Worm (Caenorhabditis elegans): ENCODE results near the gene F25B5.6.

Gene F25B5.6

DNA sequence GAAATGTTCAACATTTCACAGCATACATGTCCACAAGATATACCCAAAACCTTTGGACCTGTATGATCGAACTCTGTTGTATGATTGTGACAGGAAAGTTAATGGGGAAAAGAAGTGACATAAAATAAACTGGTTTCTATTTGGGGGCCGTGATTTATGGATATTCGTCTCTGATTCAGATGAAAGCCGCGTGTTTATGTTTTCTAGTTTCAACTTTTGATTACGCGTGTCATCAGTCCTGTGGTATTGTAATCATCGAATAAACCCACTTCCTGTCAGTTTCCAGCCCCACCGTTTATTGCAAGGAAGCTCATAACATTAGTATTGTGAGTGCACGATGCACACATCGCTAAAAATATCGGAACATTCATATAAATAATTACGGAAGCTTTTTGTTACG lies 26.3 kb downstream of the F25B5.6 start (continued):
- no peak for TF ChIP-seq dmd-4 (tag; optimal IDR thresholded peaks at IDR 0.05)

DNA sequence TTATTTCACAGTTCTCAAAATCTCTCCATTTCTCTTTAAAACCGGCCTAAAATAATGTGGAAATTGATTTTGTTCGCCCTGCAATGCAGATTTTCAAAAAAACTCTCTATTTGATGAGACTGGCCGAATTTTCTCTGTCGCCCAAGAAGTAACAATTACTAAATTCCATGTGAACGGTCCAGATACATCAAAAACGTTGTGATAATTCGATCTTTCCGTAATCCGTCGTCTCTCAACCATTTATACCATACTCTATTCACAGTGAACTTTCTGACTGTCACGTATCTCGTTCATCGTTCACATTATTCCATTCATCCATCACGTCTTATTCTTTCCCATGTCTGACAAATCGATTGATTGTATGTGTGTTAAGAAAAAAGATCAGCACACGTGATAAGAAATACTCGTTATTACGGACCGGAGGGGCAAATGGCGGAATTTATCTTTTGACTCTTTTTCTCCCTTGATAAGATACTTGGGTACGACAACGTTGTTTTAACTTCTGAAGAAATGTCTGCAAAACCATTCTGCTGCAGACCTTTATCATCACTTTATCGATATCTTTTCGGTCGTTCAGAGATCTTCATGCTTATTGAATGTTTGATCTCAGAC lies 27.4 kb downstream of the F25B5.6 start:
- TF ChIP-seq nhr-6 (tag; optimal IDR thresholded peaks at IDR 0.05) (no peak), nhr-25 (tag; optimal IDR thresholded peaks at IDR 0.05) (peak; percentile 71), sem-4 (tag; optimal IDR thresholded peaks at IDR 0.05) (no peak), F13H6.1 (tag; optimal IDR thresholded peaks at IDR 0.05) (no peak), nhr-77 (tag; optimal IDR thresholded peaks at IDR 0.05) (no peak), lsy-2 (tag; optimal IDR thresholded peaks at IDR 0.05) (peak in 1 of 2 experiments; percentile 33), nhr-21 (tag; optimal IDR thresholded peaks at IDR 0.05) (peak; percentile 92), elt-3 (tag; optimal IDR thresholded peaks at IDR 0.05) (no peak), crh-2 (tag; optimal IDR thresholded peaks at IDR 0.05) (peak; percentile 38), blmp-1 (tag; optimal IDR thresholded peaks at IDR 0.05; ENCODE audit: insufficient read depth) (peak; percentile 66), unc-62 (GFP tag; optimal IDR thresholded peaks at IDR 0.05) (no peak), gmeb-1 (tag; optimal IDR thresholded peaks at IDR 0.05) (peak; percentile 41), sma-3 (GFP tag; optimal IDR thresholded peaks at IDR 0.05) (peak; percentile 72), alr-1 (tag; optimal IDR thresholded peaks at IDR 0.05) (no peak), nhr-129 (tag; optimal IDR thresholded peaks at IDR 0.05) (peak; percentile 21), ceh-16 (tag; optimal IDR thresholded peaks at IDR 0.05) (no peak), mdl-1 (tag; optimal IDR thresholded peaks at IDR 0.05) (peak in 1 of 2 experiments; percentile 45), egl-27 (tag; optimal IDR thresholded peaks at IDR 0.05) (no peak), lin-11 (tag; optimal IDR thresholded peaks at IDR 0.05) (no peak), fos-1 (tag; optimal IDR thresholded peaks at IDR 0.05) (peak; percentile 25), sma-9 (GFP tag; optimal IDR thresholded peaks at IDR 0.05) (peak; percentile 84), sma-9 (tag; optimal IDR thresholded peaks at IDR 0.05) (no peak), ztf-11 (tag; optimal IDR thresholded peaks at IDR 0.05) (no peak), lin-39 (tag; optimal IDR thresholded peaks at IDR 0.05) (no peak)

DNA sequence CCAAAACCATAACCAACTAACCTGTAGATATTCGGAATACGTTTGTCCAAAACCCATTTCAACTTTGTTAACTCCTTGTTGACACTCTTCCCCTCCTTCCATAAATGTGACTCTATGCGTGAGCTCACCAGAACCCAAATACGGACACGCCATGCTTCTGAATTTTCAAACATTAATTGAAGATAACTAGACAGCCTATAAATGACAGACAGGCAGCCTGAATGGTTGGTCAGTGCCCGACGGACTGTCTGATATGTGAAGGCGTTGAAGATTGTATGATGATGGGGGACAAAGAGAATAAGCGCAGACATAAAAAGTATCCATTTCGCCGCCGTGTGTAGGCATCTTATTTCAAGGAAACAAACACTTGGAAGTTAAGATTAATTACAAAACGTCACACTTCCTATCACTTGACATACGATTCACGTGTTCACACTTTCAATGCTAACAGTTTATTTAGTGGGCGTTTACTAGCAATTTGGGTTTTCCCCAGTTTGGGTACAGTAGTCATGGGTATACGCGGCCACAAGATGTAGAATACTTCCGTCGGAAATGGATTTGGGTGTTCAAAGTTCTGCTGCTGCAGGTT lies 28.6 kb downstream of the F25B5.6 start, which contains the start of the genes tdo-2 and C28H8.2:
tdo-2 (minus strand) TSS at position 157 of the 589 bp plus-strand sequence.
C28H8.2 (plus strand) TSS at position 524 of the 589 bp plus-strand sequence.
- TF ChIP-seq F13H6.1 (tag; optimal IDR thresholded peaks at IDR 0.05) (peak; percentile 14), lin-39 (tag; optimal IDR thresholded peaks at IDR 0.05) (no peak), lsy-2 (tag; optimal IDR thresholded peaks at IDR 0.05) (peak in 1 of 2 experiments; percentile 55), blmp-1 (tag; optimal IDR thresholded peaks at IDR 0.05; ENCODE audit: insufficient read depth) (peak; percentile 80), zag-1 (tag; optimal IDR thresholded peaks at IDR 0.05) (no peak), fos-1 (tag; optimal IDR thresholded peaks at IDR 0.05) (peak; percentile 12), nhr-25 (tag; optimal IDR thresholded peaks at IDR 0.05) (peak; percentile 94), elt-3 (tag; optimal IDR thresholded peaks at IDR 0.05) (no peak), skn-1 (tag; optimal IDR thresholded peaks at IDR 0.05) (no peak), gmeb-1 (tag; optimal IDR thresholded peaks at IDR 0.05) (peak; percentile 55), alr-1 (tag; optimal IDR thresholded peaks at IDR 0.05) (peak; percentile 16), ama-1 (optimal IDR thresholded peaks at IDR 0.05) (no peak), nhr-129 (tag; optimal IDR thresholded peaks at IDR 0.05) (peak; percentile 50), sma-9 (GFP tag; optimal IDR thresholded peaks at IDR 0.05) (peak; percentile 90), sma-9 (tag; optimal IDR thresholded peaks at IDR 0.05) (no peak), ceh-16 (tag; optimal IDR thresholded peaks at IDR 0.05) (no peak), unc-55 (GFP tag; optimal IDR thresholded peaks at IDR 0.05) (no peak), mab-5 (tag; optimal IDR thresholded peaks at IDR 0.05) (peak; percentile 20), crh-2 (tag; optimal IDR thresholded peaks at IDR 0.05) (peak; percentile 56), C34F6.9 (tag; optimal IDR thresholded peaks at IDR 0.05) (peak; percentile 8), nhr-23 (tag; optimal IDR thresholded peaks at IDR 0.05) (no peak), sem-4 (tag; optimal IDR thresholded peaks at IDR 0.05) (no peak), mdl-1 (tag; optimal IDR thresholded peaks at IDR 0.05) (peak in 1 of 2 experiments; percentile 75), nhr-21 (tag; optimal IDR thresholded peaks at IDR 0.05) (peak; percentile 92), unc-62 (GFP tag; optimal IDR thresholded peaks at IDR 0.05) (no peak), elt-1 (tag; optimal IDR thresholded peaks at IDR 0.05) (no peak), sma-3 (GFP tag; optimal IDR thresholded peaks at IDR 0.05) (peak; percentile 92), ztf-4 (tag; optimal IDR thresholded peaks at IDR 0.05) (peak; percentile 28), ceh-82 (tag; optimal IDR thresholded peaks at IDR 0.05) (no peak), nhr-6 (tag; optimal IDR thresholded peaks at IDR 0.05) (peak; percentile 37), egl-27 (tag; optimal IDR thresholded peaks at IDR 0.05) (peak; percentile 69), Y55F3AM.14 (GFP tag; optimal IDR thresholded peaks at IDR 0.05) (peak; percentile 25), nhr-77 (tag; optimal IDR thresholded peaks at IDR 0.05) (no peak)

Measured in whole organism, L2 larva.